Worm (Caenorhabditis elegans) whole organism, L3 larva: ENCODE measurements around the gene Y46G5A.38.

ENCODE experiments used
- aly-2 ChIP-seq: fragments of 150-350 bp; optimal IDR thresholded peaks from 2 replicates; lab custom pipeline; 2014; ENCODE audit warnings: missing biosample characterization, missing genetic modification characterization
- ceh-9 ChIP-seq: sonication (generic microtip); optimal IDR thresholded peaks from 2 replicates; lab custom pipeline; 2018; ENCODE audit warnings: missing biosample characterization, missing genetic modification characterization
- elt-3 ChIP-seq, 3 experiments: fragments of 150-350 bp in 1 of 3; sonication (generic microtip) in 2 of 3; optimal IDR thresholded peaks; 2 replicates in 2 of 3; 4 replicates in 1 of 3; lab custom pipeline; 2014 to 2017; ENCODE audit warnings: missing biosample characterization in 3 of 3, missing genetic modification characterization in 3 of 3
- jun-1 ChIP-seq: fragments of 150-350 bp; optimal IDR thresholded peaks from 2 replicates; lab custom pipeline; 2014; ENCODE audit warnings: missing biosample characterization, missing genetic modification reagents, missing genetic modification characterization
- pha-4 ChIP-seq: fragments of 150-350 bp; optimal IDR thresholded peaks from 2 replicates; lab custom pipeline; 2014; ENCODE audit warnings: missing biosample characterization, missing genetic modification reagents, missing genetic modification characterization
- zag-1 ChIP-seq: fragments of 150-350 bp; optimal IDR thresholded peaks from 2 replicates; lab custom pipeline; 2014; ENCODE audit warnings: missing biosample characterization, missing genetic modification characterization
- ztf-11 ChIP-seq: fragments of 150-350 bp; optimal IDR thresholded peaks from 2 replicates; lab custom pipeline; 2014; ENCODE audit warnings: missing biosample characterization, missing genetic modification characterization

The Y46G5A.38 gene

DNA sequence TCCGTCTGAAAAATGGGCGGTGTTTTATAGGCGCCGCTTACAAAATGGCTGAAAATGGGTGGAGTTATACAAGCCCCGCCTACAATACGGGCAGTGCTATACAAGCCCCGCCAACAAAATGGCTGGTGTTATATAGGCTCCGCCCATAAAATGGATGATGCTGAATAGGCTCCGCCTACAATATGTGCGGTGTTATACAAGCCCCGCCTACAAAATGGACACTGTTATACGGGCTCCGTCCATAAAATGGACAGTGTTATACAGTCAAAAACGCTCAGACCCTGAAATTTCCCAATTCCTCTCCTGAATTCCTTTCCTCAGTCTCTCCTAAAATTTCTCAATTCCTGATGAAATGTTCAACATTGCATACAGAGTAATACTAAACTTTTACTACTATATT is 39.2 kb downstream of the Y46G5A.38 start:
- TF ChIP-seq jun-1: no peak
- TF ChIP-seq pha-4 (tag; lab: Kevin White, UChicago): no peak
- TF ChIP-seq aly-2 (tag; lab: Kevin White, UChicago): no peak
- no peak for TF ChIP-seq ceh-9 (tag; lab: Kevin White, UChicago)
- no peak for TF ChIP-seq zag-1 (tag; lab: Kevin White, UChicago)
- no peak for TF ChIP-seq elt-3 (tag; optimal IDR thresholded peaks at IDR 0.05; lab: Kevin White, UChicago)
- TF ChIP-seq ztf-11 (tag; lab: Kevin White, UChicago): no peak
